Fruit fly (Drosophila melanogaster): ENCODE results near the gene ppk10.

ppk10 gene

dm6 chr2L:10437317-10437716, 14.9 kb downstream of the ppk10 start, which contains the start of gene STUB1 (continued):
- TF ChIP-seq CG10366 (GFP tag; IDR thresholded peaks at IDR 0.05) (no peak), ftz-f1 (GFP tag; optimal IDR thresholded peaks at IDR 0.05) (no peak), otp (GFP tag; IDR thresholded peaks at IDR 0.05) (no peak), CG18619 (GFP tag; optimal IDR thresholded peaks at IDR 0.05) (no peak), gcm2 (GFP tag; optimal IDR thresholded peaks at IDR 0.05) (no peak), NC2β (GFP tag; optimal IDR thresholded peaks at IDR 0.05) (no peak), gsb-n (tag; optimal IDR thresholded peaks at IDR 0.05) (no peak), Spps (tag; optimal IDR thresholded peaks at IDR 0.05) (no peak), row (GFP tag; IDR thresholded peaks at IDR 0.05) (peak; percentile 77), ind (GFP tag; optimal IDR thresholded peaks at IDR 0.05) (no peak), CG6654 (GFP tag; optimal IDR thresholded peaks at IDR 0.05) (no peak), Rx (GFP tag; IDR thresholded peaks at IDR 0.05) (no peak), CG6765 (GFP tag; optimal IDR thresholded peaks at IDR 0.05) (no peak), CG9817 (tag; optimal IDR thresholded peaks at IDR 0.05) (no peak), tin (GFP tag; optimal IDR thresholded peaks at IDR 0.05) (no peak), caup (GFP tag; optimal IDR thresholded peaks at IDR 0.05; ENCODE audit: severe bottlenecking) (no peak), CG7271 (tag; optimal IDR thresholded peaks at IDR 0.05) (no peak), CG17829 (tag; optimal IDR thresholded peaks at IDR 0.05) (no peak), crp (GFP tag; optimal IDR thresholded peaks at IDR 0.05) (no peak), Atf3 (GFP tag; optimal IDR thresholded peaks at IDR 0.05) (no peak), CG18476 (GFP tag; optimal IDR thresholded peaks at IDR 0.05) (no peak), CG3407 (GFP tag; optimal IDR thresholded peaks at IDR 0.05) (no peak), zf30C (GFP tag; optimal IDR thresholded peaks at IDR 0.05) (no peak), CG4328 (GFP tag; optimal IDR thresholded peaks at IDR 0.05) (no peak), CG13894 (tag; optimal IDR thresholded peaks at IDR 0.05) (no peak), CG12391 (tag; optimal IDR thresholded peaks at IDR 0.05) (no peak), Oaz (GFP tag; IDR thresholded peaks at IDR 0.05) (no peak), Abd-B (GFP tag; optimal IDR thresholded peaks at IDR 0.05) (no peak), Mad (GFP tag; optimal IDR thresholded peaks at IDR 0.05) (no peak), Trl (optimal IDR thresholded peaks at IDR 0.05) (no peak), Trl (GFP tag; optimal IDR thresholded peaks at IDR 0.05) (no peak), CG4820 (GFP tag; optimal IDR thresholded peaks at IDR 0.05) (no peak), Sry-δ (GFP tag; optimal IDR thresholded peaks at IDR 0.05) (peak; percentile 89), Lhr (GFP tag; optimal IDR thresholded peaks at IDR 0.05) (no peak), Hr39 (optimal IDR thresholded peaks at IDR 0.05) (no peak), kay (GFP tag; optimal IDR thresholded peaks at IDR 0.05) (no peak), CG7839 (tag; optimal IDR thresholded peaks at IDR 0.05) (no peak), CG2116 (GFP tag; optimal IDR thresholded peaks at IDR 0.05) (peak; percentile 65), CG16813 (GFP tag; IDR thresholded peaks at IDR 0.05; ENCODE audit: partially characterized antibody) (peak; percentile 93), NC2α (GFP tag; optimal IDR thresholded peaks at IDR 0.05) (no peak), CG42726 (GFP tag; IDR thresholded peaks at IDR 0.05; ENCODE audit: partially characterized antibody) (peak; percentile 98), CG18011 (GFP tag; optimal IDR thresholded peaks at IDR 0.05) (no peak), Bteb2 (GFP tag; optimal IDR thresholded peaks at IDR 0.05) (peak; percentile 2), vfl (GFP tag; optimal IDR thresholded peaks at IDR 0.05) (peak; percentile 25), CG12219 (GFP tag; optimal IDR thresholded peaks at IDR 0.05) (no peak), CG11456 (GFP tag; IDR thresholded peaks at IDR 0.05) (no peak), CG12744 (GFP tag; optimal IDR thresholded peaks at IDR 0.05) (no peak), zen2 (GFP tag; IDR thresholded peaks at IDR 0.05; ENCODE audit: partially characterized antibody) (peak; percentile 99), Hmr (GFP tag; optimal IDR thresholded peaks at IDR 0.05) (no peak), hkb (optimal IDR thresholded peaks at IDR 0.05) (no peak), hkb (GFP tag; IDR thresholded peaks at IDR 0.05) (no peak), Elba2 (GFP tag; optimal IDR thresholded peaks at IDR 0.05) (no peak), CG17912 (GFP tag; optimal IDR thresholded peaks at IDR 0.05) (no peak)

Measured in whole organism, embryonic.